2 fruit fly cellular contexts compared by ENCODE assay signal in genomic region chr2L:18987078-18987895, dm6.
A peak's percentile ranks its signal among the peaks of the same experiment; 100 is the strongest.
TF ChIP-seq lines count a peak whose summit lies in the region.

Swip-1 (minus strand) TSS chr2L:18987280.
EMC5 (plus strand) TSS chr2L:18987707.

TF ChIP-seq in whole organism, embryonic, 481 proteins besides CTCF, POLR2A, EP300 and RAD21 (continued from another document and continues in another):
- TF ChIP-seq NK7.1 (GFP tag; optimal IDR thresholded peaks at IDR 0.05; lab: Kevin White, UChicago): no peak
- no peak for TF ChIP-seq Hsf (GFP tag; optimal IDR thresholded peaks at IDR 0.05; lab: Kevin White, UChicago)
- TF ChIP-seq CG2875 (GFP tag; optimal IDR thresholded peaks at IDR 0.05; lab: Kevin White, UChicago): no peak
- no peak for TF ChIP-seq wek (GFP tag; optimal IDR thresholded peaks at IDR 0.05; lab: Kevin White, UChicago)
- TF ChIP-seq CG32532 (GFP tag; IDR thresholded peaks at IDR 0.05; lab: Robert Waterston, UW): peak; percentile 67; the same call in 1 of the 2 replicates
- 0 out of 2 replicates have a peak, but pooled peaks have one; percentile 32 for TF ChIP-seq Nf-YA (GFP tag; IDR thresholded peaks at IDR 0.05; lab: Robert Waterston, UW)
- TF ChIP-seq Dip3 (GFP tag; optimal IDR thresholded peaks at IDR 0.05; lab: Kevin White, UChicago): no peak
- TF ChIP-seq CG7271 (tag; optimal IDR thresholded peaks at IDR 0.05; lab: Kevin White, UChicago): no peak
- no peak for TF ChIP-seq CG11093 (GFP tag; IDR thresholded peaks at IDR 0.05; lab: Robert Waterston, UW)
- TF ChIP-seq trem (tag; optimal IDR thresholded peaks at IDR 0.05; lab: Kevin White, UChicago): peak; percentile 60
- TF ChIP-seq jigr1 (GFP tag; IDR thresholded peaks at IDR 0.05; lab: Robert Waterston, UW): peak; percentile 20; the same call in 1 of the 3 replicates
- TF ChIP-seq crol (GFP tag; IDR thresholded peaks at IDR 0.05; lab: Robert Waterston, UW): 0 out of 2 replicates have a peak, but pooled peaks have one; percentile 13
- peak; percentile 43 for TF ChIP-seq CG4820 (GFP tag; optimal IDR thresholded peaks at IDR 0.05; lab: Kevin White, UChicago)
- peak in 1 of 2 experiments; percentile 62 for TF ChIP-seq crp (GFP tag; optimal IDR thresholded peaks at IDR 0.05; lab: Kevin White, UChicago)
- peak; percentile 19 for TF ChIP-seq CrebB (tag; optimal IDR thresholded peaks at IDR 0.05; lab: Kevin White, UChicago)
- no peak for TF ChIP-seq jumu (GFP tag; optimal IDR thresholded peaks at IDR 0.05; lab: Kevin White, UChicago)
- no peak for TF ChIP-seq Hand (GFP tag; optimal IDR thresholded peaks at IDR 0.05; lab: Kevin White, UChicago)
- peak; percentile 17; the same call in 1 of the 3 replicates for TF ChIP-seq B-H1 (GFP tag; IDR thresholded peaks at IDR 0.05; lab: Robert Waterston, UW)
- TF ChIP-seq CG10462 (GFP tag; optimal IDR thresholded peaks at IDR 0.05; lab: Kevin White, UChicago): no peak
- no peak for TF ChIP-seq CG8944 (GFP tag; optimal IDR thresholded peaks at IDR 0.05; lab: Kevin White, UChicago)
- TF ChIP-seq CG6654 (GFP tag; optimal IDR thresholded peaks at IDR 0.05; lab: Kevin White, UChicago): no peak
- TF ChIP-seq tin (GFP tag; optimal IDR thresholded peaks at IDR 0.05; lab: Kevin White, UChicago): peak; percentile 56
- peak; percentile 68 for TF ChIP-seq Sry-δ (GFP tag; optimal IDR thresholded peaks at IDR 0.05; lab: Kevin White, UChicago)
- peak; percentile 30 for TF ChIP-seq CG17385 (GFP tag; optimal IDR thresholded peaks at IDR 0.05; lab: Kevin White, UChicago)
- TF ChIP-seq slp2 (GFP tag; optimal IDR thresholded peaks at IDR 0.05; lab: Kevin White, UChicago): no peak
- no peak for TF ChIP-seq bowl (GFP tag; IDR thresholded peaks at IDR 0.05; lab: Robert Waterston, UW)
- no peak for TF ChIP-seq lbe (GFP tag; optimal IDR thresholded peaks at IDR 0.05; lab: Kevin White, UChicago)
- TF ChIP-seq Opbp (GFP tag; IDR thresholded peaks at IDR 0.05; lab: Robert Waterston, UW; ENCODE audit: partially characterized antibody): peak; percentile 41; the same call in 2 of the 3 replicates
- no peak for TF ChIP-seq CG4854 (GFP tag; optimal IDR thresholded peaks at IDR 0.05; lab: Kevin White, UChicago)
- no peak for TF ChIP-seq jing (GFP tag; optimal IDR thresholded peaks at IDR 0.05; lab: Kevin White, UChicago)
- TF ChIP-seq vvl (GFP tag; IDR thresholded peaks at IDR 0.05; lab: Robert Waterston, UW): 0 out of 2 replicates have a peak, but pooled peaks have one; percentile 61
- peak; percentile 66 for TF ChIP-seq CG15601 (tag; optimal IDR thresholded peaks at IDR 0.05; lab: Kevin White, UChicago)
- TF ChIP-seq nau (GFP tag; optimal IDR thresholded peaks at IDR 0.05; lab: Kevin White, UChicago): no peak
- TF ChIP-seq Mes4 (GFP tag; optimal IDR thresholded peaks at IDR 0.05; lab: Kevin White, UChicago): no peak
- no peak for TF ChIP-seq CG7357 (GFP tag; IDR thresholded peaks at IDR 0.05; lab: Robert Waterston, UW)
- no peak for TF ChIP-seq tup (GFP tag; optimal IDR thresholded peaks at IDR 0.05; lab: Kevin White, UChicago)
- peak; percentile 49 for TF ChIP-seq CG13296 (GFP tag; optimal IDR thresholded peaks at IDR 0.05; lab: Kevin White, UChicago)
- TF ChIP-seq CG30403 (GFP tag; optimal IDR thresholded peaks at IDR 0.05; lab: Kevin White, UChicago): peak; percentile 72
- TF ChIP-seq D19A (tag; optimal IDR thresholded peaks at IDR 0.05; lab: Kevin White, UChicago): peak; percentile 55
- TF ChIP-seq stwl (tag; optimal IDR thresholded peaks at IDR 0.05; lab: Kevin White, UChicago): peak; percentile 27
- peak; percentile 73 for TF ChIP-seq CG14014 (GFP tag; IDR thresholded peaks at IDR 0.05; lab: Robert Waterston, UW)
- peak; percentile 67; the same call in 2 of the 3 replicates for TF ChIP-seq ken (GFP tag; IDR thresholded peaks at IDR 0.05; lab: Robert Waterston, UW)
- TF ChIP-seq lmd (GFP tag; IDR thresholded peaks at IDR 0.05; lab: Robert Waterston, UW): peak; percentile 73; the same call in 1 of the 2 replicates
- TF ChIP-seq Elba2 (GFP tag; optimal IDR thresholded peaks at IDR 0.05; lab: Kevin White, UChicago): peak; percentile 88
- TF ChIP-seq org-1 (GFP tag; optimal IDR thresholded peaks at IDR 0.05; lab: Kevin White, UChicago): no peak
- TF ChIP-seq ewg (GFP tag; optimal IDR thresholded peaks at IDR 0.05; lab: Kevin White, UChicago): peak; percentile 16
- TF ChIP-seq fd3F (GFP tag; optimal IDR thresholded peaks at IDR 0.05; lab: Kevin White, UChicago): peak; percentile 52
- peak; percentile 44 for TF ChIP-seq NFAT (GFP tag; IDR thresholded peaks at IDR 0.05; lab: Robert Waterston, UW)
- TF ChIP-seq oc (tag; optimal IDR thresholded peaks at IDR 0.05; lab: Kevin White, UChicago): no peak
- TF ChIP-seq CG1603 (tag; optimal IDR thresholded peaks at IDR 0.05; lab: Kevin White, UChicago): no peak
- TF ChIP-seq CG9437 (GFP tag; optimal IDR thresholded peaks at IDR 0.05; lab: Kevin White, UChicago): peak; percentile 58
- TF ChIP-seq CG13424 (tag; optimal IDR thresholded peaks at IDR 0.05; lab: Kevin White, UChicago): peak; percentile 80
- no peak for TF ChIP-seq CG12769 (tag; optimal IDR thresholded peaks at IDR 0.05; lab: Kevin White, UChicago)
- TF ChIP-seq HLHmδ (GFP tag; optimal IDR thresholded peaks at IDR 0.05; lab: Kevin White, UChicago): peak; percentile 69
- TF ChIP-seq CG2116 (GFP tag; optimal IDR thresholded peaks at IDR 0.05; lab: Kevin White, UChicago): peak; percentile 43
- TF ChIP-seq fd64A (GFP tag; optimal IDR thresholded peaks at IDR 0.05; lab: Kevin White, UChicago): no peak
- TF ChIP-seq sim (GFP tag; IDR thresholded peaks at IDR 0.05; lab: Robert Waterston, UW): no peak
- peak; percentile 61 for TF ChIP-seq ssp (GFP tag; IDR thresholded peaks at IDR 0.05; lab: Robert Waterston, UW)
- no peak for TF ChIP-seq sima (GFP tag; optimal IDR thresholded peaks at IDR 0.05; lab: Kevin White, UChicago)
- peak; percentile 40; the same call in 1 of the 2 replicates for TF ChIP-seq CG32772 (GFP tag; IDR thresholded peaks at IDR 0.05; lab: Robert Waterston, UW)
- TF ChIP-seq Kr (GFP tag; optimal IDR thresholded peaks at IDR 0.05; lab: Kevin White, UChicago): no peak
- TF ChIP-seq E2f2 (GFP tag; IDR thresholded peaks at IDR 0.05; lab: Robert Waterston, UW): peak; percentile 69
- TF ChIP-seq CG10654 (GFP tag; optimal IDR thresholded peaks at IDR 0.05; lab: Kevin White, UChicago): peak; percentile 54
- TF ChIP-seq CG13123 (GFP tag; optimal IDR thresholded peaks at IDR 0.05; lab: Kevin White, UChicago): no peak
- TF ChIP-seq Dbx (GFP tag; IDR thresholded peaks at IDR 0.05; lab: Robert Waterston, UW): peak; percentile 69

TF ChIP-seq in whole organism, prepupa, 60 proteins besides CTCF, POLR2A, EP300 and RAD21 (continued from another document):
- TF ChIP-seq CG11902 (GFP tag; optimal IDR thresholded peaks at IDR 0.05; lab: Kevin White, UChicago): peak; percentile 51
- TF ChIP-seq Ets96B (tag; optimal IDR thresholded peaks at IDR 0.05; lab: Kevin White, UChicago): peak; percentile 46
- TF ChIP-seq Eip78C (GFP tag; lab: Kevin White, UChicago): peak; percentile 56
- no peak for TF ChIP-seq ss (GFP tag; optimal IDR thresholded peaks at IDR 0.05; lab: Kevin White, UChicago)
- TF ChIP-seq lz (GFP tag; optimal IDR thresholded peaks at IDR 0.05; lab: Kevin White, UChicago): peak; percentile 26
- TF ChIP-seq topi (GFP tag; optimal IDR thresholded peaks at IDR 0.05; lab: Kevin White, UChicago): peak; percentile 17
- peak; percentile 10 for TF ChIP-seq Sox14 (GFP tag; optimal IDR thresholded peaks at IDR 0.05; lab: Kevin White, UChicago)
